Worm (Caenorhabditis elegans) whole organism, mixed stage, embryonic: Measurements from ENCODE around the gene snpc-1.1.

Experiments used
- M03D4.4 ChIP-seq: sonication (generic microtip); optimal IDR thresholded peaks from 2 replicates; lab custom pipeline; 2017; ENCODE audit warnings: mild to moderate bottlenecking, missing genetic modification characterization, missing compliant biosample characterization
- bed-3 ChIP-seq: fragments of 200-800 bp; sonication (Bioruptor generic); optimal IDR thresholded peaks from 3 replicates; lab custom pipeline; 2018; ENCODE audit warnings: mild to moderate bottlenecking, missing genetic modification characterization, moderate library complexity, missing compliant biosample characterization
- blmp-1 ChIP-seq: fragments of 150-350 bp; optimal IDR thresholded peaks from 2 replicates; lab custom pipeline; 2014; ENCODE audit warnings: missing biosample characterization, missing genetic modification characterization
- ceh-39 ChIP-seq: fragments of 150-350 bp; optimal IDR thresholded peaks from 2 replicates; lab custom pipeline; 2014; ENCODE audit warnings: missing biosample characterization, missing genetic modification characterization
- ceh-43 ChIP-seq: fragments of 200-800 bp; sonication (Bioruptor generic); optimal IDR thresholded peaks from 2 replicates; lab custom pipeline; 2018; ENCODE audit warnings: mild to moderate bottlenecking, missing genetic modification characterization, moderate library complexity, missing compliant biosample characterization
- ceh-83 ChIP-seq: fragments of 200-800 bp; sonication (Bioruptor generic); optimal IDR thresholded peaks from 2 replicates; lab custom pipeline; 2018; ENCODE audit warnings: mild to moderate bottlenecking, missing genetic modification characterization, missing compliant biosample characterization
- ces-1 ChIP-seq: fragments of 150-350 bp; optimal IDR thresholded peaks from 2 replicates; lab custom pipeline; 2014; ENCODE audit warnings: missing biosample characterization, missing genetic modification reagents, missing genetic modification characterization
- cnd-1 ChIP-seq: fragments of 200-800 bp; sonication (Bioruptor generic); optimal IDR thresholded peaks from 2 replicates; lab custom pipeline; 2018; ENCODE audit warnings: mild to moderate bottlenecking, missing genetic modification characterization, missing compliant biosample characterization
- drap-1 ChIP-seq: fragments of 200-800 bp; sonication (Bioruptor generic); optimal IDR thresholded peaks from 3 replicates; lab custom pipeline; 2018; ENCODE audit warnings: mild to moderate bottlenecking, missing genetic modification characterization, missing compliant biosample characterization
- elt-1 ChIP-seq: sonication (generic microtip); optimal IDR thresholded peaks from 2 replicates; lab custom pipeline; 2017; ENCODE audit warnings: missing genetic modification characterization, mild to moderate bottlenecking, missing compliant biosample characterization, antibody characterized with exemption, moderate library complexity, borderline replicate concordance; ENCODE audit not compliant: insufficient read depth
- elt-3 ChIP-seq: fragments of 150-350 bp; optimal IDR thresholded peaks from 2 replicates; lab custom pipeline; 2014; ENCODE audit warnings: missing biosample characterization, missing genetic modification characterization
- flh-1 ChIP-seq: fragments of 200-800 bp; sonication (Bioruptor generic); optimal IDR thresholded peaks from 2 replicates; lab custom pipeline; 2018; ENCODE audit warnings: mild to moderate bottlenecking, missing genetic modification characterization, moderate library complexity, missing compliant biosample characterization
- ham-2 ChIP-seq: fragments of 200-800 bp; sonication (Bioruptor generic); optimal IDR thresholded peaks from 2 replicates; lab custom pipeline; 2018; ENCODE audit warnings: mild to moderate bottlenecking, missing genetic modification characterization, missing compliant biosample characterization
- hlh-1 ChIP-seq: fragments of 150-350 bp; optimal IDR thresholded peaks from 2 replicates; lab custom pipeline; 2014; ENCODE audit warnings: missing biosample characterization, missing genetic modification reagents, missing genetic modification characterization
- lin-13 ChIP-seq: fragments of 150-350 bp; optimal IDR thresholded peaks from 2 replicates; lab custom pipeline; 2014; ENCODE audit warnings: missing biosample characterization, missing genetic modification characterization
- lin-32 ChIP-seq: fragments of 200-800 bp; sonication (Bioruptor generic); optimal IDR thresholded peaks from 2 replicates; lab custom pipeline; 2018; ENCODE audit warnings: mild to moderate bottlenecking, missing genetic modification characterization, missing compliant biosample characterization
- lsy-2 ChIP-seq: fragments of 150-350 bp; optimal IDR thresholded peaks from 2 replicates; lab custom pipeline; 2014; ENCODE audit warnings: missing biosample characterization, missing genetic modification characterization
- mab-5 ChIP-seq: fragments of 150-350 bp; optimal IDR thresholded peaks from 2 replicates; lab custom pipeline; 2014; ENCODE audit warnings: missing biosample characterization, missing genetic modification characterization
- mep-1 ChIP-seq: fragments of 150-350 bp; optimal IDR thresholded peaks from 2 replicates; lab custom pipeline; 2017; ENCODE audit warnings: missing biosample characterization, missing genetic modification reagents, missing genetic modification characterization, inconsistent platforms
- mls-2 ChIP-seq: sonication (generic microtip); optimal IDR thresholded peaks from 2 replicates; lab custom pipeline; 2016; ENCODE audit warnings: mild to moderate bottlenecking, missing genetic modification characterization, moderate library complexity, missing compliant biosample characterization
- nhr-12 ChIP-seq: fragments of 150-350 bp; optimal IDR thresholded peaks from 2 replicates; lab custom pipeline; 2014; ENCODE audit warnings: missing biosample characterization, missing genetic modification characterization
- nhr-2 ChIP-seq: fragments of 150-350 bp; optimal IDR thresholded peaks from 2 replicates; lab custom pipeline; 2014; ENCODE audit warnings: missing biosample characterization, missing genetic modification characterization
- nhr-237 ChIP-seq: fragments of 150-350 bp; optimal IDR thresholded peaks from 2 replicates; lab custom pipeline; 2014; ENCODE audit warnings: missing biosample characterization, missing genetic modification characterization
- nhr-28 ChIP-seq: fragments of 150-350 bp; optimal IDR thresholded peaks from 2 replicates; lab custom pipeline; 2014; ENCODE audit warnings: missing biosample characterization, missing genetic modification characterization
- nhr-76 ChIP-seq: sonication (generic microtip); optimal IDR thresholded peaks from 2 replicates; lab custom pipeline; 2017; ENCODE audit warnings: missing biosample characterization, missing genetic modification characterization
- pha-4 ChIP-seq: fragments of 150-350 bp; optimal IDR thresholded peaks from 2 replicates; lab custom pipeline; 2018; ENCODE audit warnings: missing biosample characterization, missing genetic modification reagents, missing genetic modification characterization
- sem-2 ChIP-seq: fragments of 200-800 bp; sonication (Bioruptor generic); optimal IDR thresholded peaks from 2 replicates; lab custom pipeline; 2018; ENCODE audit warnings: mild to moderate bottlenecking, missing genetic modification characterization, missing compliant biosample characterization
- snpc-4 ChIP-seq: fragments of 150-350 bp; optimal IDR thresholded peaks from 2 replicates; lab custom pipeline; 2014; ENCODE audit warnings: missing biosample characterization, missing genetic modification characterization
- sptf-1 ChIP-seq: sonication (generic microtip); optimal IDR thresholded peaks from 2 replicates; lab custom pipeline; 2017; ENCODE audit warnings: mild to moderate bottlenecking, missing genetic modification characterization, moderate library complexity, missing compliant biosample characterization
- tbx-8 ChIP-seq: fragments of 200-800 bp; sonication (Bioruptor generic); optimal IDR thresholded peaks from 2 replicates; lab custom pipeline; 2018; ENCODE audit warnings: mild to moderate bottlenecking, missing genetic modification characterization, moderate library complexity, missing compliant biosample characterization
- unc-120 ChIP-seq: sonication (generic microtip); optimal IDR thresholded peaks from 2 replicates; lab custom pipeline; 2017; ENCODE audit warnings: missing genetic modification characterization, missing compliant biosample characterization; ENCODE audit not compliant: poor library complexity, severe bottlenecking
- unc-39 ChIP-seq: fragments of 150-350 bp; optimal IDR thresholded peaks from 2 replicates; lab custom pipeline; 2014; ENCODE audit warnings: missing biosample characterization, missing genetic modification characterization
- unc-62 ChIP-seq: fragments of 150-350 bp; optimal IDR thresholded peaks from 2 replicates; lab custom pipeline; 2014; ENCODE audit warnings: missing biosample characterization, missing genetic modification reagents, missing genetic modification characterization
- zip-8 ChIP-seq: fragments of 150-350 bp; optimal IDR thresholded peaks from 2 replicates; lab custom pipeline; 2014; ENCODE audit warnings: missing biosample characterization, missing genetic modification characterization
- ztf-11 ChIP-seq: fragments of 150-350 bp; optimal IDR thresholded peaks from 2 replicates; lab custom pipeline; 2014; ENCODE audit warnings: missing biosample characterization, missing genetic modification characterization

Gene snpc-1.1

DNA sequence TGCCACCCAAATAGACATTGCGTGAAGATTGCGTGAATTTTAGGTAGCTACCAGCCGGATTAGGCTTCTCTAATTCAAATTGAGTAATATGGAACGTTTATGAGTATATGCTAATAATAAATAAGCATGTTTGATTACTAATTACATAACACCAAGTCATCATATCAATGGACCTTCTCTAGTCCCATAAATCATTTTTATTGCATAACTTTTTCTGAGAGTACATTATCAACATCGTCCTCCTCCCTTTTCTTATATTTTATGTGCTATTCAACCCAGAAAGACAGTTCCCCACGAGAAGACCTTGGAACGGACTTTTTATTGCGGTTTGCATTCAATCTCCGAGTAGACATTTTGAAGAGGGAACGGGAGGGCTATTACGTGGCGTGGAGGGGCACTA, 31.2 kb upstream of the snpc-1.1 start:
- TF ChIP-seq nhr-2 (tag; lab: Kevin White, UChicago): peak; percentile 79
- no peak for TF ChIP-seq hlh-1 (tag; lab: Kevin White, UChicago)
- TF ChIP-seq mep-1 (tag; lab: Kevin White, UChicago): no peak
- TF ChIP-seq elt-3 (tag; lab: Kevin White, UChicago): no peak
- no peak for TF ChIP-seq ceh-83
- no peak for TF ChIP-seq snpc-4 (tag; lab: Kevin White, UChicago)
- TF ChIP-seq lin-13 (tag; lab: Kevin White, UChicago): no peak
- TF ChIP-seq nhr-12 (tag; lab: Kevin White, UChicago): peak; percentile 7
- TF ChIP-seq nhr-237 (tag; lab: Kevin White, UChicago): no peak
- TF ChIP-seq unc-120: no peak
- no peak for TF ChIP-seq pha-4 (tag; lab: Kevin White, UChicago)
- TF ChIP-seq unc-62 (GFP tag; lab: Kevin White, UChicago): peak; percentile 65
- TF ChIP-seq lsy-2 (tag; lab: Kevin White, UChicago): no peak
- TF ChIP-seq M03D4.4: peak; percentile 27
- peak; percentile 18 for TF ChIP-seq ham-2 (GFP tag; lab: Kevin White, UChicago)
- no peak for TF ChIP-seq tbx-8 (GFP tag; lab: Kevin White, UChicago)
- peak; percentile 7 for TF ChIP-seq ztf-11 (tag; lab: Kevin White, UChicago)
- TF ChIP-seq ceh-43 (GFP tag; lab: Kevin White, UChicago): no peak
- no peak for TF ChIP-seq mls-2 (tag; lab: Kevin White, UChicago)
- no peak for TF ChIP-seq drap-1 (GFP tag; lab: Kevin White, UChicago)
- no peak for TF ChIP-seq nhr-28 (tag; lab: Kevin White, UChicago)
- TF ChIP-seq cnd-1: no peak
- no peak for TF ChIP-seq flh-1 (GFP tag; lab: Kevin White, UChicago)
- peak; percentile 21 for TF ChIP-seq lin-32 (GFP tag; lab: Kevin White, UChicago)
- no peak for TF ChIP-seq bed-3 (GFP tag; lab: Kevin White, UChicago)
- no peak for TF ChIP-seq ceh-39
- no peak for TF ChIP-seq unc-39 (tag; lab: Kevin White, UChicago)
- peak; percentile 49 for TF ChIP-seq sptf-1 (tag; lab: Kevin White, UChicago)
- TF ChIP-seq sem-2 (GFP tag; lab: Kevin White, UChicago): no peak
- peak; percentile 50 for TF ChIP-seq ces-1 (GFP tag; lab: Kevin White, UChicago)
- no peak for TF ChIP-seq blmp-1
- TF ChIP-seq nhr-76 (tag; lab: Kevin White, UChicago): no peak
- peak; percentile 46 for TF ChIP-seq mab-5 (tag; lab: Kevin White, UChicago)
- peak; percentile 14 for TF ChIP-seq zip-8 (tag; lab: Kevin White, UChicago)
- no peak for TF ChIP-seq elt-1 (tag; lab: Kevin White, UChicago)
- TF ChIP-seq, all 35 proteins: peak for 11

DNA sequence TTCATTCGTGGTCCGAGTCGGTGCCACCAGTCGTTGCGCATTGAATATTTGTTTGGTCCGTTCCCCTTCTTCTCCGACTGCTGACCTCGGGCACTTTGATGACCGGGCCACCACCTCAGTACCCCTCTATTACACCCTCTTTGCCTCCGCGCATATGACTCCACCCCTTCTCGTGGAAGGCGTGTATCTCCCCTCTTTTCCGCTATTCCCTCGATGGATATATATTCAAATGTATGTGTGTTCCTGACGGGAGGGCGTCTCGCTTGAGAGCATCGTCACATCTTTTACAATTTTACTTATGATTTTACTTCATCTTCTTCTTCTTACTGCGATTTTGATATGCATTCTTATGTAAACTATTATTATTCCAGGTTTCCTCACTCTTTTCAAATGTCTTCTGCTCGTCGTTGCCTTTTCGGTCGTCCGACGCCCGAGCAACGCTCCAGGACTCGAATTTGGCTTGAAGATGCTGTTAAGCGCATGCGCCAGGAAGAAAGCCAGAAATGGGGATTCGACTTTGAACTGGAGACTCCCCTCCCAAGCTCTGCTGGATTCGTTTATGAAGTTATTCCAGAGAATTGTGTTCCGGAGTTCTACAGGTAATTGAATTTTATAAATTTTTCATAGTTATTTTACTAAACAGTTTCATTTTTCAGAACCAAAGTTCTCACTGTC, 29.9 kb upstream of the snpc-1.1 start, which contains the start of gene cki-1:
cki-1 (plus strand) TSS at position 372 of the 675 bp plus-strand sequence.
- TF ChIP-seq zip-8 (tag; lab: Kevin White, UChicago) (no peak), blmp-1 (no peak), ham-2 (GFP tag; lab: Kevin White, UChicago) (peak; percentile 3), flh-1 (GFP tag; lab: Kevin White, UChicago) (no peak), lin-13 (tag; lab: Kevin White, UChicago) (peak; percentile 8), M03D4.4 (peak; percentile 55), nhr-2 (tag; lab: Kevin White, UChicago) (peak; percentile 98), nhr-76 (tag; lab: Kevin White, UChicago) (no peak), ceh-83 (no peak), lin-32 (GFP tag; lab: Kevin White, UChicago) (no peak), elt-1 (tag; lab: Kevin White, UChicago) (peak; percentile 23), pha-4 (tag; lab: Kevin White, UChicago) (peak; percentile 25), hlh-1 (tag; lab: Kevin White, UChicago) (peak; percentile 54), ztf-11 (tag; lab: Kevin White, UChicago) (peak; percentile 57), sptf-1 (tag; lab: Kevin White, UChicago) (peak; percentile 77), unc-120 (peak; percentile 49), unc-39 (tag; lab: Kevin White, UChicago) (no peak), ceh-43 (GFP tag; lab: Kevin White, UChicago) (peak; percentile 15), cnd-1 (no peak), lsy-2 (tag; lab: Kevin White, UChicago) (no peak), drap-1 (GFP tag; lab: Kevin White, UChicago) (peak; percentile 29), mls-2 (tag; lab: Kevin White, UChicago) (peak; percentile 42)
- TF ChIP-seq, all 35 proteins: peak for 13
